Worm (Caenorhabditis elegans): ENCODE results near the gene C25F9.2.
"Not testable (repeated sequence)": the region's sequence is repeated elsewhere in the genome, so short reads cannot be mapped to it uniquely, and the experiment has no call there.

C25F9.2 gene

ce11 chrV:19416475-19416874 lies 4.8 kb upstream of the C25F9.2 start, which contains the start of the genes C25F9.4 and C25F9.9:
Gene C25F9.4, minus strand, starts transcription at chrV:19416575.
Gene C25F9.9, plus strand, starts transcription at chrV:19416611.
- TF ChIP-seq nhr-237 (tag; optimal IDR thresholded peaks at IDR 0.05) (no peak), nhr-85 (tag) (peak; percentile 33)

ce11 chrV:19417836-19418235 lies 3.4 kb upstream of the C25F9.2 start, which contains the start of gene C25F9.15:
Gene C25F9.15, plus strand, starts transcription at chrV:19418136.
- TF ChIP-seq lsy-2 (tag; optimal IDR thresholded peaks at IDR 0.05): no peak
- no peak for TF ChIP-seq Y116A8C.19 (tag; optimal IDR thresholded peaks at IDR 0.05; ENCODE audit: borderline replicate concordance)
- no peak for TF ChIP-seq unc-62 (GFP tag; optimal IDR thresholded peaks at IDR 0.05)
- no peak for TF ChIP-seq nhr-19 (GFP tag; conservative IDR thresholded peaks at IDR 0.05)
- TF ChIP-seq unc-130 (tag; optimal IDR thresholded peaks at IDR 0.05): no peak
- TF ChIP-seq elt-2 (tag; optimal IDR thresholded peaks at IDR 0.05): peak; percentile 27
- TF ChIP-seq C04F5.9 (tag; optimal IDR thresholded peaks at IDR 0.05): no peak
- no peak for TF ChIP-seq blmp-1 (tag; optimal IDR thresholded peaks at IDR 0.05)

DNA sequence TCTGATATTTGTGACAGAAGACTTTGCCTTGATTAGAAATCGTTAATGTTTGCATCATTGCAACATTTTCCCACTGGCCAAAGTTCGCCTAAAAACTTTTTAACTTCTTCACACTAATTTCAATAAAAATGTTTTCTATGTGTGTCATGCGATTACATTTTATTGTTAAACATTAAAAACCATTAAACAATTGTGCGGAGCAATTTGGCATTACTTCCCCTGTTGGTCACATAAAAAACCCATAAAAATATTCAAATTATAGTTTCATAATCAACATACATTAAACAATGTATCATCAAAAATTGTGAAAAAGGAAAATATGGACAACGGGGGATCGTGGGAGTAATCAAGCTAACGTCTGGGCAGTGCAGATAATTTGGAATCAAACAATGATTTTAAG lies 2.0 kb upstream of the C25F9.2 start:
- TF ChIP-seq elt-2 (tag; optimal IDR thresholded peaks at IDR 0.05) (peak; percentile 48), efl-1 (GFP tag; optimal IDR thresholded peaks at IDR 0.05 in 1 of 2) (peak in 1 of 2 experiments; percentile 44)
- TF ChIP-seq efl-1 (optimal IDR thresholded peaks at IDR 0.05): not testable (repeated sequence)

- TF ChIP-seq unc-86 (tag; optimal IDR thresholded peaks at IDR 0.05) (no peak), isw-1 (GFP tag; IDR thresholded peaks at IDR 0.05) (no peak), mep-1 (tag; optimal IDR thresholded peaks at IDR 0.05) (no peak), nhr-85 (tag) (peak; percentile 88), ceh-82 (tag; optimal IDR thresholded peaks at IDR 0.05) (no peak), snu-23 (GFP tag; optimal IDR thresholded peaks at IDR 0.05) (peak; percentile 55), dsc-1 (tag; optimal IDR thresholded peaks at IDR 0.05) (no peak), nhr-71 (tag; optimal IDR thresholded peaks at IDR 0.05) (peak; percentile 24), nhr-90 (tag; optimal IDR thresholded peaks at IDR 0.05; ENCODE audit: poor library complexity) (peak; percentile 12), lin-14 (GFP tag; optimal IDR thresholded peaks at IDR 0.05) (peak; percentile 61), C34B4.2 (tag; optimal IDR thresholded peaks at IDR 0.05) (no peak), aly-2 (tag; optimal IDR thresholded peaks at IDR 0.05) (no peak), nhr-20 (tag; optimal IDR thresholded peaks at IDR 0.05) (peak; percentile 60), blmp-1 (tag; optimal IDR thresholded peaks at IDR 0.05) (peak; percentile 20)
Measured at ce11 chrV:19428097-19428496, 6.8 kb downstream of the C25F9.2 start.

- no peak for TF ChIP-seq pag-3 (tag; optimal IDR thresholded peaks at IDR 0.05; ENCODE audit: borderline replicate concordance, insufficient read depth)
- no peak for TF ChIP-seq unc-86 (tag; optimal IDR thresholded peaks at IDR 0.05)
- no peak for TF ChIP-seq mep-1 (tag; optimal IDR thresholded peaks at IDR 0.05)
- no peak for TF ChIP-seq dsc-1 (tag; optimal IDR thresholded peaks at IDR 0.05)
- TF ChIP-seq nhr-77 (tag; optimal IDR thresholded peaks at IDR 0.05): no peak
- TF ChIP-seq nhr-90 (tag; optimal IDR thresholded peaks at IDR 0.05; ENCODE audit: poor library complexity): peak; percentile 28
- TF ChIP-seq mdl-1 (tag; optimal IDR thresholded peaks at IDR 0.05): no peak
- TF ChIP-seq rnt-1 (tag; optimal IDR thresholded peaks at IDR 0.05): no peak
- no peak for TF ChIP-seq tlp-1 (tag; optimal IDR thresholded peaks at IDR 0.05)
- TF ChIP-seq nhr-11 (tag; optimal IDR thresholded peaks at IDR 0.05): no peak
- TF ChIP-seq fos-1 (tag; optimal IDR thresholded peaks at IDR 0.05): no peak
- TF ChIP-seq lir-3 (tag; optimal IDR thresholded peaks at IDR 0.05; ENCODE audit: poor library complexity): no peak
- no peak for TF ChIP-seq nhr-84 (tag; optimal IDR thresholded peaks at IDR 0.05)
- TF ChIP-seq sox-4 (tag; optimal IDR thresholded peaks at IDR 0.05): no peak
- TF ChIP-seq nhr-28 (tag; optimal IDR thresholded peaks at IDR 0.05): no peak
- no peak for TF ChIP-seq irx-1 (tag; optimal IDR thresholded peaks at IDR 0.05)
- no peak for TF ChIP-seq mef-2 (tag; optimal IDR thresholded peaks at IDR 0.05)
- no peak for TF ChIP-seq snpc-4 (tag; optimal IDR thresholded peaks at IDR 0.05)
- peak; percentile 17 for TF ChIP-seq nhr-47 (tag; optimal IDR thresholded peaks at IDR 0.05)
- no peak for TF ChIP-seq ama-1 (optimal IDR thresholded peaks at IDR 0.05)
- TF ChIP-seq ceh-63 (GFP tag; optimal IDR thresholded peaks at IDR 0.05): no peak
- no peak for TF ChIP-seq efl-3 (GFP tag; optimal IDR thresholded peaks at IDR 0.05)
- TF ChIP-seq C04F5.9 (tag; optimal IDR thresholded peaks at IDR 0.05): no peak
- TF ChIP-seq nhr-237 (tag; optimal IDR thresholded peaks at IDR 0.05): no peak
- TF ChIP-seq ces-1 (GFP tag; optimal IDR thresholded peaks at IDR 0.05): no peak
- no peak for TF ChIP-seq ztf-4 (tag; optimal IDR thresholded peaks at IDR 0.05)
- TF ChIP-seq lin-14 (GFP tag; optimal IDR thresholded peaks at IDR 0.05): peak; percentile 73
- TF ChIP-seq nhr-85 (tag): peak; percentile 76
- no peak for TF ChIP-seq zip-4 (GFP tag; optimal IDR thresholded peaks at IDR 0.05)
- TF ChIP-seq snu-23 (GFP tag; optimal IDR thresholded peaks at IDR 0.05): peak; percentile 56
- no peak for TF ChIP-seq nhr-19 (GFP tag; conservative IDR thresholded peaks at IDR 0.05)
- peak in 1 of 2 experiments; percentile 18 for TF ChIP-seq lsy-2 (tag; optimal IDR thresholded peaks at IDR 0.05)
Measured at ce11 chrV:19428936-19429335, 7.7 kb downstream of the C25F9.2 start.
